Worm (Caenorhabditis elegans): Measurements from ENCODE around the gene idpb-3.
"Not testable (repeated sequence)": the region's sequence is repeated elsewhere in the genome, so short reads cannot be mapped to it uniquely, and the experiment has no call there.

idpb-3 gene

ce11 chrII:5115733-5116132 lies 14.1 kb upstream of the idpb-3 start, which contains the start of gene srsy-1:
Gene srsy-1, plus strand, starts transcription at chrII:5116033.
- TF ChIP-seq fos-1 (tag; optimal IDR thresholded peaks at IDR 0.05) (no peak), ama-1 (optimal IDR thresholded peaks at IDR 0.05) (no peak), nhr-23 (tag; optimal IDR thresholded peaks at IDR 0.05) (no peak), lin-13 (GFP tag; optimal IDR thresholded peaks at IDR 0.05) (no peak), unc-55 (GFP tag; optimal IDR thresholded peaks at IDR 0.05) (no peak), aly-2 (tag; optimal IDR thresholded peaks at IDR 0.05) (no peak), nhr-12 (tag; optimal IDR thresholded peaks at IDR 0.05) (no peak), sma-3 (GFP tag; optimal IDR thresholded peaks at IDR 0.05) (no peak)

DNA sequence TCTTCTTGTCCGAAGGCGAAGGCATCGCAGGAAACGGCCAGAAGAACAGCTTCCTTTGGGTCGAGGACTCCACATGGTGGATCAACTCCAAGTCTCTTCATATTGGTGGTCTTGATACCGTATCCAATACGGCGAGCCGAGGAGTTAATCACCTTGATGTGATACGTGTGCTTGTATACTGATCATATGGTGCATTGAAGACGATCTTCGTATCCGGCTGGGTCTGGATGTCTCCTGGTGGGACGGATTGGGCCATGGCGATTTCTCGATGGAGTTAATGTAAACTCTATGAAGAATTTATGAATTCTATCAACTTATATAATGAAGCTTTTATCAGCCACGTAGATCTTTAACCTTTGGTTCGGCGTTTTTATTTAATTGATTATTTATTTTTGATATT lies 13.6 kb upstream of the idpb-3 start, which contains the start of gene msp-74:
Gene msp-74, minus strand, starts transcription at position 101 of the 400 bp plus-strand sequence.
- TF ChIP-seq unc-62 (GFP tag; optimal IDR thresholded peaks at IDR 0.05); unc-55 (GFP tag; optimal IDR thresholded peaks at IDR 0.05); nhr-21 (tag; optimal IDR thresholded peaks at IDR 0.05): not testable (repeated sequence)

ce11 chrII:5112082-5112481 lies 10.5 kb upstream of the idpb-3 start, which contains the start of gene F09C12.8:
Gene F09C12.8, plus strand, starts transcription at chrII:5112382.
- no peak for TF ChIP-seq nhr-25 (tag; optimal IDR thresholded peaks at IDR 0.05)
- TF ChIP-seq skn-1 (tag; optimal IDR thresholded peaks at IDR 0.05) = no peak
- TF ChIP-seq sma-3 (GFP tag; optimal IDR thresholded peaks at IDR 0.05) = no peak
- TF ChIP-seq nhr-21 (tag; optimal IDR thresholded peaks at IDR 0.05) = no peak
- TF ChIP-seq peb-1 (tag; optimal IDR thresholded peaks at IDR 0.05) = no peak
- TF ChIP-seq aly-2 (tag; optimal IDR thresholded peaks at IDR 0.05) = no peak
- no peak for TF ChIP-seq nhr-23 (tag; optimal IDR thresholded peaks at IDR 0.05)
- no peak for TF ChIP-seq ama-1 (optimal IDR thresholded peaks at IDR 0.05)
- no peak for TF ChIP-seq crh-2 (tag; optimal IDR thresholded peaks at IDR 0.05)
- no peak for TF ChIP-seq ZK546.5 (tag; optimal IDR thresholded peaks at IDR 0.05)
- TF ChIP-seq zag-1 (tag; optimal IDR thresholded peaks at IDR 0.05) = no peak
- no peak for TF ChIP-seq ztf-11 (tag; optimal IDR thresholded peaks at IDR 0.05)
- no peak for TF ChIP-seq ztf-1 (GFP tag; conservative IDR thresholded peaks at IDR 0.05)
- no peak for TF ChIP-seq sem-4 (tag; optimal IDR thresholded peaks at IDR 0.05)
- no peak for TF ChIP-seq snpc-4 (tag; optimal IDR thresholded peaks at IDR 0.05)
- TF ChIP-seq F13H6.1 (tag; optimal IDR thresholded peaks at IDR 0.05) = no peak
- TF ChIP-seq ztf-4 (tag; optimal IDR thresholded peaks at IDR 0.05) = no peak

ce11 chrII:5109693-5110092 lies 8.1 kb upstream of the idpb-3 start, which contains the start of gene F09C12.2:
Gene F09C12.2, plus strand, starts transcription at chrII:5110012.
- peak; percentile 14 for TF ChIP-seq fos-1 (tag; optimal IDR thresholded peaks at IDR 0.05)
- no peak for TF ChIP-seq egl-27 (tag; optimal IDR thresholded peaks at IDR 0.05)

DNA sequence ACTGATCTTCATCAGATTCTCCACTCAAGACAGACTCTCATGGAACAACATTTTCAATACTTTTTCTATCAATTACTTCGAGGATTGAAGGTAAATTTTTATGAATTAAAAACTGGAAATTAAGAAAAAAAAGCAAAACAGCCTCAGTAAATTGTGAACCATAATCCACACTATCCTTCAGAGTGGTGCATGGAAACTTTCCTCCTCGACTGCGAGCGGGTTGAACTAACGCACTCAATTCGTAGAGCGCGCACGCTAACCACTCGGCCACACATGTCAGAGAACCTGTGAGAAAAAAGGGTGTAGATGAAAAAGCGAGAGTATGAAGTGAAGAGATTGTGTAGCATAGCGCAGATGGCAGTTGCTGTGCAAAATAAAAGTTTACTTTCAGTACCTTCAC lies 3.4 kb upstream of the idpb-3 start:
- peak; percentile 70 for TF ChIP-seq crh-2 (tag; optimal IDR thresholded peaks at IDR 0.05)
- peak; percentile 23 for TF ChIP-seq mab-5 (tag; optimal IDR thresholded peaks at IDR 0.05)
- peak; percentile 63 for TF ChIP-seq lin-13 (GFP tag; optimal IDR thresholded peaks at IDR 0.05)
- TF ChIP-seq nhr-11 (tag; optimal IDR thresholded peaks at IDR 0.05) = no peak
- no peak for TF ChIP-seq ceh-82 (tag; optimal IDR thresholded peaks at IDR 0.05)
- peak; percentile 53 for TF ChIP-seq egl-27 (tag; optimal IDR thresholded peaks at IDR 0.05)
- TF ChIP-seq blmp-1 (tag; optimal IDR thresholded peaks at IDR 0.05; ENCODE audit: insufficient read depth) = peak; percentile 35
- TF ChIP-seq nhr-23 (tag; optimal IDR thresholded peaks at IDR 0.05) = no peak
- TF ChIP-seq unc-39 (tag; optimal IDR thresholded peaks at IDR 0.05) = no peak
- peak; percentile 79 for TF ChIP-seq unc-55 (GFP tag; optimal IDR thresholded peaks at IDR 0.05)
- no peak for TF ChIP-seq ama-1 (optimal IDR thresholded peaks at IDR 0.05)
- TF ChIP-seq unc-62 (GFP tag; optimal IDR thresholded peaks at IDR 0.05) = no peak
- TF ChIP-seq sma-3 (GFP tag; optimal IDR thresholded peaks at IDR 0.05) = peak; percentile 57
- peak; percentile 1 for TF ChIP-seq sem-4 (tag; optimal IDR thresholded peaks at IDR 0.05)
- peak; percentile 33 for TF ChIP-seq lin-11 (tag; optimal IDR thresholded peaks at IDR 0.05)
- peak; percentile 43 for TF ChIP-seq zag-1 (tag; optimal IDR thresholded peaks at IDR 0.05)
- no peak for TF ChIP-seq ZK546.5 (tag; optimal IDR thresholded peaks at IDR 0.05)
- TF ChIP-seq snpc-4 (tag; optimal IDR thresholded peaks at IDR 0.05) = no peak
- TF ChIP-seq Y55F3AM.14 (GFP tag; optimal IDR thresholded peaks at IDR 0.05) = peak; percentile 61
- peak; percentile 94 for TF ChIP-seq nhr-129 (tag; optimal IDR thresholded peaks at IDR 0.05)
- TF ChIP-seq nhr-6 (tag; optimal IDR thresholded peaks at IDR 0.05) = no peak
- TF ChIP-seq nhr-21 (tag; optimal IDR thresholded peaks at IDR 0.05) = peak; percentile 85
- peak in 1 of 2 experiments; percentile 49 for TF ChIP-seq lsy-2 (tag; optimal IDR thresholded peaks at IDR 0.05)
- TF ChIP-seq C34F6.9 (tag; optimal IDR thresholded peaks at IDR 0.05) = peak; percentile 52
- peak; percentile 79 for TF ChIP-seq fos-1 (tag; optimal IDR thresholded peaks at IDR 0.05)
- TF ChIP-seq F13H6.1 (tag; optimal IDR thresholded peaks at IDR 0.05) = peak; percentile 52
- peak; percentile 82 for TF ChIP-seq sma-9 (GFP tag; optimal IDR thresholded peaks at IDR 0.05)
- no peak for TF ChIP-seq sma-9 (tag; optimal IDR thresholded peaks at IDR 0.05)
- no peak for TF ChIP-seq ztf-1 (GFP tag; conservative IDR thresholded peaks at IDR 0.05)
- TF ChIP-seq gmeb-1 (tag; optimal IDR thresholded peaks at IDR 0.05) = peak; percentile 67
- TF ChIP-seq ztf-4 (tag; optimal IDR thresholded peaks at IDR 0.05) = peak; percentile 36
- peak in 1 of 2 experiments; percentile 4 for TF ChIP-seq mdl-1 (tag; optimal IDR thresholded peaks at IDR 0.05)
